Worm (Caenorhabditis elegans) whole organism, L3 larva: ENCODE results near the gene clec-266.
A peak's percentile ranks its signal among the peaks of the same experiment; 100 is the strongest.

ENCODE experiments used
- R02D3.7 ChIP-seq: fragments of 150-350 bp; optimal IDR thresholded peaks from 2 replicates; lab custom pipeline; 2014; ENCODE audit warnings: missing biosample characterization, missing genetic modification characterization
- ZK546.5 ChIP-seq: sonication (generic microtip); optimal IDR thresholded peaks from 2 replicates; lab custom pipeline; 2017; ENCODE audit warnings: missing biosample characterization, missing genetic modification characterization
- aly-2 ChIP-seq: fragments of 150-350 bp; optimal IDR thresholded peaks from 2 replicates; lab custom pipeline; 2014; ENCODE audit warnings: missing biosample characterization, missing genetic modification characterization
- ama-1 ChIP-seq: fragments of 150-350 bp; optimal IDR thresholded peaks from 2 replicates; lab custom pipeline; 2018
- ceh-28 ChIP-seq: fragments of 150-350 bp; optimal IDR thresholded peaks from 2 replicates; lab custom pipeline; 2014; ENCODE audit warnings: missing biosample characterization, missing genetic modification reagents, missing genetic modification characterization
- ceh-82 ChIP-seq: fragments of 150-350 bp; optimal IDR thresholded peaks from 2 replicates; lab custom pipeline; 2014; ENCODE audit warnings: missing biosample characterization, missing genetic modification characterization
- ceh-9 ChIP-seq: sonication (generic microtip); optimal IDR thresholded peaks from 2 replicates; lab custom pipeline; 2018; ENCODE audit warnings: missing biosample characterization, missing genetic modification characterization
- egl-5 ChIP-seq: fragments of 150-350 bp; optimal IDR thresholded peaks from 2 replicates; lab custom pipeline; 2017; ENCODE audit warnings: missing biosample characterization, missing genetic modification reagents, missing genetic modification characterization, inconsistent platforms
- elt-2 ChIP-seq: sonication (generic microtip); optimal IDR thresholded peaks from 2 replicates; lab custom pipeline; 2016; ENCODE audit warnings: missing genetic modification reagents, mild to moderate bottlenecking, missing genetic modification characterization, missing compliant biosample characterization
- elt-3 ChIP-seq, 3 experiments: fragments of 150-350 bp in 1 of 3; sonication (generic microtip) in 2 of 3; optimal IDR thresholded peaks; 2 replicates in 2 of 3; 4 replicates in 1 of 3; lab custom pipeline; 2014 to 2017; ENCODE audit warnings: missing biosample characterization in 3 of 3, missing genetic modification characterization in 3 of 3
- eor-1 ChIP-seq, 2 experiments: fragments of 150-350 bp; optimal IDR thresholded peaks; 2 replicates each; lab custom pipeline; 2014 to 2018; ENCODE audit warnings: missing biosample characterization in 2 of 2, missing genetic modification characterization in 2 of 2
- fkh-10 ChIP-seq: sonication (generic microtip); optimal IDR thresholded peaks from 2 replicates; lab custom pipeline; 2017; ENCODE audit warnings: missing biosample characterization, missing genetic modification reagents, missing genetic modification characterization
- fkh-2 ChIP-seq: fragments of 150-350 bp; optimal IDR thresholded peaks from 2 replicates; lab custom pipeline; 2014; ENCODE audit warnings: missing biosample characterization, missing genetic modification reagents, missing genetic modification characterization
- fos-1 ChIP-seq: fragments of 150-350 bp; optimal IDR thresholded peaks from 2 replicates; lab custom pipeline; 2014; ENCODE audit warnings: missing biosample characterization, missing genetic modification characterization
- hmg-11 ChIP-seq: sonication (generic microtip); optimal IDR thresholded peaks from 2 replicates; lab custom pipeline; 2016; ENCODE audit warnings: missing genetic modification characterization, missing compliant biosample characterization
- jun-1 ChIP-seq: fragments of 150-350 bp; optimal IDR thresholded peaks from 2 replicates; lab custom pipeline; 2014; ENCODE audit warnings: missing biosample characterization, missing genetic modification reagents, missing genetic modification characterization
- lin-15B ChIP-seq: fragments of 150-350 bp; optimal IDR thresholded peaks from 2 replicates; lab custom pipeline; 2014; ENCODE audit warnings: missing biosample characterization, missing genetic modification characterization
- lin-39 ChIP-seq: fragments of 150-350 bp; optimal IDR thresholded peaks from 2 replicates; lab custom pipeline; 2018; ENCODE audit warnings: missing biosample characterization, missing genetic modification reagents, missing genetic modification characterization
- lsy-12 ChIP-seq: sonication (generic microtip); optimal IDR thresholded peaks from 2 replicates; lab custom pipeline; 2016; ENCODE audit warnings: mild to moderate bottlenecking, missing genetic modification characterization, missing compliant biosample characterization
- mdl-1 ChIP-seq: fragments of 150-350 bp; optimal IDR thresholded peaks from 2 replicates; lab custom pipeline; 2014; ENCODE audit warnings: missing biosample characterization, missing genetic modification characterization
- nfya-1 ChIP-seq: sonication (generic microtip); optimal IDR thresholded peaks from 2 replicates; lab custom pipeline; 2017; ENCODE audit warnings: missing genetic modification characterization, mild to moderate bottlenecking, missing compliant biosample characterization, antibody characterized with exemption, moderate library complexity; ENCODE audit not compliant: insufficient read depth
- nhr-11 ChIP-seq: fragments of 150-350 bp; optimal IDR thresholded peaks from 2 replicates; lab custom pipeline; 2014; ENCODE audit warnings: missing biosample characterization, missing genetic modification characterization
- nhr-12 ChIP-seq: fragments of 150-350 bp; optimal IDR thresholded peaks from 2 replicates; lab custom pipeline; 2014; ENCODE audit warnings: missing biosample characterization, missing genetic modification characterization
- nhr-23 ChIP-seq: fragments of 150-350 bp; optimal IDR thresholded peaks from 2 replicates; lab custom pipeline; 2014; ENCODE audit warnings: missing biosample characterization, missing genetic modification reagents, missing genetic modification characterization
- nhr-237 ChIP-seq: fragments of 150-350 bp; optimal IDR thresholded peaks from 2 replicates; lab custom pipeline; 2014; ENCODE audit warnings: missing biosample characterization, missing genetic modification characterization
- nhr-25 ChIP-seq: sonication (generic microtip); optimal IDR thresholded peaks from 2 replicates; lab custom pipeline; 2017; ENCODE audit warnings: missing biosample characterization, missing genetic modification characterization
- nhr-43 ChIP-seq: sonication (generic microtip); optimal IDR thresholded peaks from 2 replicates; lab custom pipeline; 2016; ENCODE audit warnings: mild to moderate bottlenecking, missing genetic modification characterization, missing compliant biosample characterization; ENCODE audit not compliant: poor library complexity, severe bottlenecking
- nhr-67 ChIP-seq: fragments of 150-350 bp; optimal IDR thresholded peaks from 2 replicates; lab custom pipeline; 2014; ENCODE audit warnings: missing biosample characterization, missing genetic modification characterization
- nhr-76 ChIP-seq: fragments of 150-350 bp; sonication (generic microtip); optimal IDR thresholded peaks from 5 replicates; lab custom pipeline; 2014; ENCODE audit warnings: missing biosample characterization, missing genetic modification characterization
- pha-4 ChIP-seq: fragments of 150-350 bp; optimal IDR thresholded peaks from 2 replicates; lab custom pipeline; 2014; ENCODE audit warnings: missing biosample characterization, missing genetic modification reagents, missing genetic modification characterization
- pqm-1 ChIP-seq: fragments of 150-350 bp; optimal IDR thresholded peaks from 2 replicates; lab custom pipeline; 2017; ENCODE audit warnings: missing biosample characterization, missing genetic modification characterization, inconsistent platforms
- skn-1 ChIP-seq: fragments of 150-350 bp; optimal IDR thresholded peaks from 2 replicates; lab custom pipeline; 2014; ENCODE audit warnings: missing biosample characterization, missing genetic modification characterization
- snpc-4 ChIP-seq: fragments of 150-350 bp; optimal IDR thresholded peaks from 2 replicates; lab custom pipeline; 2014; ENCODE audit warnings: missing biosample characterization, missing genetic modification characterization
- unc-62 ChIP-seq: fragments of 150-350 bp; sonication (generic microtip); optimal IDR thresholded peaks from 4 replicates; lab custom pipeline; 2014; ENCODE audit warnings: missing biosample characterization, missing genetic modification reagents, missing genetic modification characterization
- zag-1 ChIP-seq: fragments of 150-350 bp; optimal IDR thresholded peaks from 2 replicates; lab custom pipeline; 2014; ENCODE audit warnings: missing biosample characterization, missing genetic modification characterization
- ztf-4 ChIP-seq: fragments of 150-350 bp; optimal IDR thresholded peaks from 2 replicates; lab custom pipeline; 2014; ENCODE audit warnings: missing biosample characterization, missing genetic modification characterization

Gene clec-266

ce11 chrX:6638985-6639573 is 16.4 kb upstream of the clec-266 start:
- TF ChIP-seq pqm-1 (tag; lab: Kevin White, UChicago) (peak; percentile 70), ZK546.5 (tag; lab: Kevin White, UChicago) (no peak), nfya-1 (peak; percentile 16), elt-3 (tag; optimal IDR thresholded peaks at IDR 0.05; lab: Kevin White, UChicago) (no peak), ceh-28 (peak; percentile 32), nhr-23 (tag; lab: Kevin White, UChicago) (peak; percentile 67), jun-1 (tag; lab: Kevin White, UChicago) (peak; percentile 40), hmg-11 (tag; lab: Kevin White, UChicago) (no peak), elt-2 (peak; percentile 73), nhr-43 (tag; lab: Kevin White, UChicago) (peak; percentile 62), ceh-9 (tag; lab: Kevin White, UChicago) (no peak), nhr-25 (tag; lab: Kevin White, UChicago) (peak; percentile 75)

ce11 chrX:6637933-6638332 is 15.2 kb upstream of the clec-266 start:
- TF ChIP-seq hmg-11 (tag; lab: Kevin White, UChicago) (no peak), lsy-12 (no peak), elt-2 (no peak), fkh-2 (no peak), ceh-9 (tag; lab: Kevin White, UChicago) (no peak)

- TF ChIP-seq fkh-2 = no peak
- TF ChIP-seq ceh-82 (tag; lab: Kevin White, UChicago) = no peak
- TF ChIP-seq snpc-4 = no peak
- TF ChIP-seq lin-39 (tag; lab: Kevin White, UChicago) = no peak
- no peak for TF ChIP-seq nfya-1
- TF ChIP-seq unc-62 (GFP tag; lab: Kevin White, UChicago) = no peak
- TF ChIP-seq, all 47 proteins: peak for 0
Measured at ce11 chrX:6635173-6635572, 12.5 kb upstream of the clec-266 start, which contains the start of gene aexr-1. aexr-1 (minus strand) TSS chrX:6635273.

ce11 chrX:6631437-6631836 is 8.7 kb upstream of the clec-266 start, which contains the start of gene aexr-2:
aexr-2 (minus strand) TSS chrX:6631537.
- no peak for TF ChIP-seq skn-1
- TF ChIP-seq nhr-43 (tag; lab: Kevin White, UChicago) = no peak
- no peak for TF ChIP-seq nhr-237 (tag; lab: Kevin White, UChicago)
- no peak for TF ChIP-seq ama-1 (lab: Kevin White, UChicago)
- no peak for TF ChIP-seq zag-1 (tag; lab: Kevin White, UChicago)
- TF ChIP-seq nhr-11 (tag; lab: Kevin White, UChicago) = no peak
- TF ChIP-seq nhr-23 (tag; lab: Kevin White, UChicago) = no peak
- no peak for TF ChIP-seq lin-39 (tag; lab: Kevin White, UChicago)
- no peak for TF ChIP-seq R02D3.7
- TF ChIP-seq aly-2 = no peak
- TF ChIP-seq egl-5 (tag; lab: Kevin White, UChicago) = no peak
- TF ChIP-seq elt-3 (tag; optimal IDR thresholded peaks at IDR 0.05; lab: Kevin White, UChicago) = no peak

- TF ChIP-seq lin-39 (tag; lab: Kevin White, UChicago) (no peak), egl-5 (tag; lab: Kevin White, UChicago) (no peak), nhr-76 (tag; lab: Kevin White, UChicago) (no peak), lin-15B (tag; lab: Kevin White, UChicago) (no peak), aly-2 (no peak), fos-1 (tag; lab: Kevin White, UChicago) (no peak), eor-1 (tag; optimal IDR thresholded peaks at IDR 0.05; lab: Kevin White, UChicago) (no peak), nhr-67 (no peak), skn-1 (no peak), pqm-1 (tag; lab: Kevin White, UChicago) (no peak), mdl-1 (tag; lab: Kevin White, UChicago) (no peak), unc-62 (GFP tag; lab: Kevin White, UChicago) (no peak), nhr-12 (tag; lab: Kevin White, UChicago) (no peak), ztf-4 (tag; lab: Kevin White, UChicago) (no peak), fkh-10 (GFP tag; lab: Kevin White, UChicago) (no peak), jun-1 (tag; lab: Kevin White, UChicago) (no peak), pha-4 (tag; lab: Kevin White, UChicago) (no peak), ceh-9 (tag; lab: Kevin White, UChicago) (no peak)
Measured at ce11 chrX:6630645-6631044, 7.9 kb upstream of the clec-266 start.
